Worm (Caenorhabditis elegans) whole organism, early embryonic: ENCODE data around the gene sax-7.

Experiments
- B0310.2 ChIP-seq: sonication (generic microtip); optimal IDR thresholded peaks from 2 replicates; lab custom pipeline; 2016; ENCODE audit warnings: mild to moderate bottlenecking, missing genetic modification characterization, missing compliant biosample characterization
- F13C5.2 ChIP-seq: sonication (generic microtip); optimal IDR thresholded peaks from 2 replicates; lab custom pipeline; 2017; ENCODE audit warnings: mild to moderate bottlenecking, missing genetic modification characterization, inconsistent platforms, missing compliant biosample characterization
- aly-1 ChIP-seq: sonication (generic microtip); optimal IDR thresholded peaks from 2 replicates; lab custom pipeline; 2016; ENCODE audit warnings: missing genetic modification characterization, missing compliant biosample characterization
- ama-1 ChIP-seq: fragments of 150-350 bp; optimal IDR thresholded peaks from 2 replicates; lab custom pipeline; 2014
- ceh-13 ChIP-seq: fragments of 200-800 bp; sonication (Bioruptor generic); optimal IDR thresholded peaks from 2 replicates; lab custom pipeline; 2018; ENCODE audit warnings: mild to moderate bottlenecking, missing genetic modification characterization, missing compliant biosample characterization
- ceh-36 ChIP-seq: sonication (generic microtip); optimal IDR thresholded peaks from 2 replicates; lab custom pipeline; 2016; ENCODE audit warnings: missing genetic modification characterization, inconsistent platforms, missing compliant biosample characterization
- ets-7 ChIP-seq: sonication (generic microtip); optimal IDR thresholded peaks from 2 replicates; lab custom pipeline; 2016; ENCODE audit warnings: missing genotype, missing genetic modification characterization, missing compliant biosample characterization
- flt-1 ChIP-seq: fragments of 200-800 bp; sonication (Bioruptor generic); IDR thresholded peaks from 2 replicates; pipeline ENCODE4 v1.3.6; 2022; ENCODE audit warnings: missing genetic modification characterization, missing compliant biosample characterization
- hmbx-1 ChIP-seq: sonication (generic microtip); optimal IDR thresholded peaks from 2 replicates; lab custom pipeline; 2016; ENCODE audit warnings: mild to moderate bottlenecking, missing genetic modification characterization, missing compliant biosample characterization
- hmg-4 ChIP-seq: fragments of 200-800 bp; sonication (Bioruptor generic); optimal IDR thresholded peaks from 2 replicates; lab custom pipeline; 2018; ENCODE audit warnings: mild to moderate bottlenecking, missing genetic modification characterization, missing compliant biosample characterization
- hnd-1 ChIP-seq: sonication (generic microtip); optimal IDR thresholded peaks from 2 replicates; lab custom pipeline; 2016; ENCODE audit warnings: missing genetic modification characterization, missing compliant biosample characterization
- pes-1 ChIP-seq: fragments of 200-800 bp; sonication (Bioruptor generic); IDR thresholded peaks from 2 replicates; pipeline ENCODE4 v1.3.6; 2022; ENCODE audit warnings: missing genetic modification reagents, missing genetic modification characterization, missing compliant biosample characterization
- scrt-1 ChIP-seq: fragments of 200-800 bp; sonication (Bioruptor generic); IDR thresholded peaks from 2 replicates; pipeline ENCODE4 v1.3.6; 2022; ENCODE audit warnings: missing genetic modification characterization, missing compliant biosample characterization
- sea-1 ChIP-seq: fragments of 200-800 bp; sonication (Bioruptor generic); conservative IDR thresholded peaks from 2 replicates; pipeline ENCODE4 v1.3.6; 2022; ENCODE audit warnings: missing genetic modification characterization, missing compliant biosample characterization
- tbx-11 ChIP-seq: fragments of 200-800 bp; sonication (Bioruptor generic); IDR thresholded peaks from 2 replicates; pipeline ENCODE4 v1.3.6; 2022; ENCODE audit warnings: missing genetic modification characterization, missing compliant biosample characterization
- tbx-37 ChIP-seq: fragments of 200-800 bp; sonication (Bioruptor generic); conservative IDR thresholded peaks from 2 replicates; pipeline ENCODE4 v1.3.6; 2022; ENCODE audit warnings: missing genetic modification reagents, missing genetic modification characterization, missing compliant biosample characterization
- tra-4 ChIP-seq: sonication (generic microtip); optimal IDR thresholded peaks from 2 replicates; lab custom pipeline; 2017; ENCODE audit warnings: missing genetic modification characterization, missing compliant biosample characterization

The sax-7 gene

ce11 chrIV:8036492-8036891 lies 26.0 kb upstream of the sax-7 start:
- TF ChIP-seq hmg-4 (GFP tag; lab: Kevin White, UChicago) (no peak), ceh-13 (GFP tag; lab: Kevin White, UChicago) (no peak), ama-1 (lab: Kevin White, UChicago) (no peak), flt-1 (GFP tag; lab: Robert Waterston, UW) (no peak), ceh-36 (tag; lab: Kevin White, UChicago) (no peak), hmbx-1 (tag; lab: Kevin White, UChicago) (no peak), tbx-11 (no peak), sea-1 (no peak), B0310.2 (tag; lab: Kevin White, UChicago) (no peak), aly-1 (tag; lab: Kevin White, UChicago) (no peak), pes-1 (GFP tag; lab: Robert Waterston, UW) (no peak), tbx-37 (GFP tag; lab: Robert Waterston, UW) (no peak), scrt-1 (no peak), hnd-1 (no peak), ets-7 (no peak), F13C5.2 (tag; lab: Kevin White, UChicago) (no peak), tra-4 (tag; lab: Kevin White, UChicago) (no peak)

- TF ChIP-seq B0310.2 (tag; lab: Kevin White, UChicago) (no peak), ets-7 (no peak), aly-1 (tag; lab: Kevin White, UChicago) (no peak), hnd-1 (no peak), scrt-1 (no peak), ceh-36 (tag; lab: Kevin White, UChicago) (no peak), flt-1 (GFP tag; lab: Robert Waterston, UW) (no peak), hmbx-1 (tag; lab: Kevin White, UChicago) (no peak), tra-4 (tag; lab: Kevin White, UChicago) (no peak), tbx-11 (no peak), ceh-13 (GFP tag; lab: Kevin White, UChicago) (no peak), pes-1 (GFP tag; lab: Robert Waterston, UW) (no peak), sea-1 (no peak), ama-1 (lab: Kevin White, UChicago) (no peak)
These were observed 21.7 kb upstream of the sax-7 start for ce11 chrIV:8040610-8041317.

- TF ChIP-seq hmbx-1 (tag; lab: Kevin White, UChicago) = no peak
- no peak for TF ChIP-seq ceh-36 (tag; lab: Kevin White, UChicago)
- no peak for TF ChIP-seq hmg-4 (GFP tag; lab: Kevin White, UChicago)
- no peak for TF ChIP-seq tbx-37 (GFP tag; lab: Robert Waterston, UW)
- no peak for TF ChIP-seq F13C5.2 (tag; lab: Kevin White, UChicago)
- TF ChIP-seq flt-1 (GFP tag; lab: Robert Waterston, UW) = no peak
- no peak for TF ChIP-seq ets-7
- TF ChIP-seq aly-1 (tag; lab: Kevin White, UChicago) = no peak
- no peak for TF ChIP-seq pes-1 (GFP tag; lab: Robert Waterston, UW)
- TF ChIP-seq B0310.2 (tag; lab: Kevin White, UChicago) = no peak
- TF ChIP-seq tbx-11 = no peak
- TF ChIP-seq tra-4 (tag; lab: Kevin White, UChicago) = no peak
- TF ChIP-seq ceh-13 (GFP tag; lab: Kevin White, UChicago) = no peak
- TF ChIP-seq hnd-1 = no peak
- TF ChIP-seq ama-1 (lab: Kevin White, UChicago) = no peak
These were observed 20.5 kb upstream of the sax-7 start for ce11 chrIV:8042005-8042404.

ce11 chrIV:8042897-8043296 lies 19.6 kb upstream of the sax-7 start:
- TF ChIP-seq B0310.2 (tag; lab: Kevin White, UChicago) (no peak), ceh-13 (GFP tag; lab: Kevin White, UChicago) (no peak), aly-1 (tag; lab: Kevin White, UChicago) (no peak), scrt-1 (no peak), hmbx-1 (tag; lab: Kevin White, UChicago) (no peak), sea-1 (no peak), ama-1 (lab: Kevin White, UChicago) (no peak), tbx-11 (no peak), tbx-37 (GFP tag; lab: Robert Waterston, UW) (no peak), ceh-36 (tag; lab: Kevin White, UChicago) (no peak), hmg-4 (GFP tag; lab: Kevin White, UChicago) (no peak), flt-1 (GFP tag; lab: Robert Waterston, UW) (no peak), ets-7 (no peak), F13C5.2 (tag; lab: Kevin White, UChicago) (no peak), tra-4 (tag; lab: Kevin White, UChicago) (no peak), pes-1 (GFP tag; lab: Robert Waterston, UW) (no peak), hnd-1 (no peak)

ce11 chrIV:8043722-8044121 lies 18.7 kb upstream of the sax-7 start:
- TF ChIP-seq sea-1 (no peak), scrt-1 (no peak), aly-1 (tag; lab: Kevin White, UChicago) (no peak), hmg-4 (GFP tag; lab: Kevin White, UChicago) (no peak), ceh-13 (GFP tag; lab: Kevin White, UChicago) (no peak), hmbx-1 (tag; lab: Kevin White, UChicago) (no peak), pes-1 (GFP tag; lab: Robert Waterston, UW) (no peak), tbx-37 (GFP tag; lab: Robert Waterston, UW) (no peak), F13C5.2 (tag; lab: Kevin White, UChicago) (no peak), ets-7 (no peak), hnd-1 (no peak), tra-4 (tag; lab: Kevin White, UChicago) (no peak), flt-1 (GFP tag; lab: Robert Waterston, UW) (no peak), ama-1 (lab: Kevin White, UChicago) (no peak), tbx-11 (no peak), B0310.2 (tag; lab: Kevin White, UChicago) (no peak), ceh-36 (tag; lab: Kevin White, UChicago) (no peak)

ce11 chrIV:8044574-8044973 lies 17.9 kb upstream of the sax-7 start, which contains the start of gene nhr-258:
Gene nhr-258, plus strand, starts transcription at chrIV:8044938.
- TF ChIP-seq tbx-11 = no peak
- TF ChIP-seq tra-4 (tag; lab: Kevin White, UChicago) = no peak
- TF ChIP-seq B0310.2 (tag; lab: Kevin White, UChicago) = no peak
